Fruit fly (Drosophila melanogaster) whole organism, embryonic: ENCODE data around the gene pnt.

ENCODE experiments used
- CG10321 ChIP-seq: fragments of 200-800 bp; sonication (Bioruptor generic); IDR thresholded peaks from 2 replicates; pipeline ENCODE4 v1.3.6; 2022; ENCODE audit warnings: missing biosample characterization, missing genetic modification characterization
- CG10366 ChIP-seq: fragments of 200-800 bp; sonication (Bioruptor generic); IDR thresholded peaks from 2 replicates; pipeline ENCODE4 v1.3.6; 2022; ENCODE audit warnings: missing biosample characterization, missing genetic modification characterization
- CG11695 ChIP-seq: fragments of 200-800 bp; sonication (Bioruptor generic); IDR thresholded peaks from 3 replicates; pipeline ENCODE4 v1.3.6; 2022; ENCODE audit warnings: missing biosample characterization, missing genetic modification characterization
- CG13296 ChIP-seq: fragments of 200-800 bp; sonication (Bioruptor generic); optimal IDR thresholded peaks from 3 replicates; lab custom pipeline; 2018; ENCODE audit warnings: missing biosample characterization, mild to moderate bottlenecking, missing genetic modification characterization
- CG15601 ChIP-seq: fragments of 200-800 bp; sonication (Bioruptor generic); optimal IDR thresholded peaks from 3 replicates; lab custom pipeline; 2019; ENCODE audit warnings: missing biosample characterization, mild to moderate bottlenecking, missing genetic modification characterization, moderate library complexity
- CG17359 ChIP-seq: fragments of 200-800 bp; sonication (Bioruptor generic); optimal IDR thresholded peaks from 3 replicates; lab custom pipeline; 2018; ENCODE audit warnings: missing biosample characterization, mild to moderate bottlenecking, missing genetic modification characterization, moderate library complexity
- CG17385 ChIP-seq: fragments of 200-800 bp; sonication (Bioruptor generic); optimal IDR thresholded peaks from 3 replicates; lab custom pipeline; 2018; ENCODE audit warnings: missing biosample characterization, mild to moderate bottlenecking, missing genetic modification characterization
- CG18619 ChIP-seq: fragments of 200-800 bp; sonication (Bioruptor generic); optimal IDR thresholded peaks from 3 replicates; lab custom pipeline; 2017; ENCODE audit warnings: missing biosample characterization, mild to moderate bottlenecking, missing genetic modification characterization
- CG18764 ChIP-seq: fragments of 200-800 bp; sonication (Bioruptor generic); optimal IDR thresholded peaks from 3 replicates; lab custom pipeline; 2016; ENCODE audit warnings: missing biosample characterization, missing genetic modification characterization
- CG2199 ChIP-seq: fragments of 200-800 bp; sonication (Bioruptor generic); IDR thresholded peaks from 3 replicates; pipeline ENCODE4 v1.3.6; 2022; ENCODE audit warnings: missing biosample characterization, missing genetic modification characterization
- CG2678 ChIP-seq: fragments of 200-800 bp; sonication (Bioruptor generic); optimal IDR thresholded peaks from 3 replicates; lab custom pipeline; 2019; ENCODE audit warnings: missing biosample characterization, mild to moderate bottlenecking, missing genetic modification characterization, moderate library complexity
- CG3281 ChIP-seq: fragments of 200-800 bp; sonication (Bioruptor generic); optimal IDR thresholded peaks from 3 replicates; lab custom pipeline; 2017; ENCODE audit warnings: missing biosample characterization, mild to moderate bottlenecking, missing genetic modification characterization
- CG4360 ChIP-seq: fragments of 200-800 bp; sonication (Bioruptor generic); IDR thresholded peaks from 2 replicates; pipeline ENCODE4 v1.3.6; 2022; ENCODE audit warnings: missing biosample characterization, missing genetic modification characterization
- CG6175 ChIP-seq: fragments of 200-800 bp; sonication (Bioruptor generic); IDR thresholded peaks from 3 replicates; pipeline ENCODE4 v1.3.6; 2022; ENCODE audit warnings: missing biosample characterization, missing genetic modification characterization
- CG6791 ChIP-seq: fragments of 200-800 bp; sonication (Bioruptor generic); IDR thresholded peaks from 3 replicates; pipeline ENCODE4 v1.3.6; 2022; ENCODE audit warnings: missing biosample characterization, missing genetic modification characterization; ENCODE audit not compliant: partially characterized antibody
- CG8281 ChIP-seq: fragments of 200-800 bp; sonication (Bioruptor generic); optimal IDR thresholded peaks from 2 replicates; lab custom pipeline; 2018; ENCODE audit warnings: missing biosample characterization, mild to moderate bottlenecking, missing genetic modification characterization, moderate library complexity
- Camta ChIP-seq: fragments of 200-800 bp; sonication (Bioruptor generic); optimal IDR thresholded peaks from 2 replicates; lab custom pipeline; 2016; ENCODE audit warnings: missing biosample characterization, missing genetic modification characterization
- D ChIP-seq, 2 experiments: fragments of 200-800 bp in 1 of 2; fragments of >200 bp in 1 of 2; sonication (Bioruptor generic) in 1 of 2; optimal IDR thresholded peaks; 2 replicates in 1 of 2; 3 replicates in 1 of 2; lab custom pipeline; 2017; ENCODE audit warnings: mild to moderate bottlenecking in 1 of 2, missing biosample characterization in 1 of 2, missing genetic modification characterization in 1 of 2, missing genetic modification reagents in 1 of 2
- D19A ChIP-seq: fragments of 200-800 bp; optimal IDR thresholded peaks from 3 replicates; lab custom pipeline; 2019; ENCODE audit warnings: missing biosample characterization, mild to moderate bottlenecking, missing genetic modification characterization, moderate library complexity
- Dad ChIP-seq: fragments of 200-800 bp; sonication (Bioruptor generic); optimal IDR thresholded peaks from 3 replicates; lab custom pipeline; 2016; ENCODE audit warnings: missing biosample characterization, missing genetic modification characterization
- Dbx ChIP-seq: fragments of 200-800 bp; sonication (Bioruptor generic); IDR thresholded peaks from 3 replicates; pipeline ENCODE4 v1.3.6; 2022; ENCODE audit warnings: missing biosample characterization, missing genetic modification characterization
- Deaf1 ChIP-seq: fragments of 200-800 bp; optimal IDR thresholded peaks from 3 replicates; lab custom pipeline; 2019; ENCODE audit warnings: missing biosample characterization, mild to moderate bottlenecking, missing genetic modification characterization, moderate library complexity
- Doc2 ChIP-seq: fragments of 200-800 bp; sonication (Bioruptor generic); IDR thresholded peaks from 2 replicates; pipeline ENCODE4 v1.3.6; 2022; ENCODE audit warnings: missing biosample characterization, missing genetic modification characterization
- ERR ChIP-seq: fragments of 200-800 bp; sonication (Bioruptor generic); optimal IDR thresholded peaks from 2 replicates; lab custom pipeline; 2016; ENCODE audit warnings: missing biosample characterization, missing genetic modification characterization
- Eip74EF ChIP-seq, 2 experiments: fragments of 200-800 bp in 1 of 2; fragments of >200 bp in 1 of 2; sonication (Bioruptor generic) in 1 of 2; optimal IDR thresholded peaks; 2 replicates each; lab custom pipeline; 2017 to 2019; ENCODE audit warnings: missing biosample characterization in 2 of 2, missing genetic modification characterization in 2 of 2, mild to moderate bottlenecking in 1 of 2, moderate library complexity in 1 of 2
- HLHmδ ChIP-seq: fragments of 200-800 bp; sonication (Bioruptor generic); optimal IDR thresholded peaks from 2 replicates; lab custom pipeline; 2018; ENCODE audit warnings: missing biosample characterization, mild to moderate bottlenecking, missing genetic modification characterization, moderate library complexity
- Hmx ChIP-seq: fragments of 200-800 bp; sonication (Bioruptor generic); optimal IDR thresholded peaks from 2 replicates; lab custom pipeline; 2016; ENCODE audit warnings: missing biosample characterization, missing genetic modification characterization
- Mrtf ChIP-seq: fragments of 200-800 bp; sonication (Bioruptor generic); IDR thresholded peaks from 3 replicates; pipeline ENCODE4 v1.3.6; 2022; ENCODE audit warnings: missing biosample characterization, missing genetic modification characterization
- Scr ChIP-seq: fragments of 200-800 bp; sonication (Bioruptor generic); IDR thresholded peaks from 2 replicates; pipeline ENCODE4 v1.3.6; 2022; ENCODE audit warnings: missing biosample characterization, missing genetic modification characterization; ENCODE audit not compliant: partially characterized antibody
- Side ChIP-seq: fragments of 200-800 bp; sonication (Bioruptor generic); optimal IDR thresholded peaks from 2 replicates; lab custom pipeline; 2016; ENCODE audit warnings: missing biosample characterization, missing genetic modification characterization
- Vsx1 ChIP-seq: fragments of 200-800 bp; sonication (Bioruptor generic); optimal IDR thresholded peaks from 2 replicates; lab custom pipeline; 2017; ENCODE audit warnings: missing biosample characterization, mild to moderate bottlenecking, missing genetic modification characterization, missing genetic modification reagents
- abd-A ChIP-seq: fragments of 200-800 bp; sonication (Bioruptor generic); optimal IDR thresholded peaks from 3 replicates; lab custom pipeline; 2019; ENCODE audit warnings: missing biosample characterization, mild to moderate bottlenecking, missing genetic modification characterization, moderate library complexity
- chinmo ChIP-seq: fragments of 200-800 bp; sonication (Bioruptor generic); IDR thresholded peaks from 4 replicates; pipeline ENCODE4 v1.3.6; 2022; ENCODE audit warnings: missing biosample characterization, missing genetic modification characterization; ENCODE audit not compliant: partially characterized antibody
- ci ChIP-seq: fragments of 200-800 bp; sonication (Bioruptor generic); IDR thresholded peaks from 3 replicates; pipeline ENCODE4 v1.3.6; 2022; ENCODE audit warnings: missing biosample characterization, missing genetic modification characterization
- danr ChIP-seq: fragments of 200-800 bp; sonication (Bioruptor generic); IDR thresholded peaks from 2 replicates; pipeline ENCODE4 v1.3.6; 2022; ENCODE audit warnings: missing biosample characterization, missing genetic modification characterization
- disco-r ChIP-seq: fragments of 200-800 bp; sonication (Bioruptor generic); optimal IDR thresholded peaks from 2 replicates; lab custom pipeline; 2016; ENCODE audit warnings: missing biosample characterization, missing genetic modification characterization
- ewg ChIP-seq: fragments of 200-800 bp; sonication (Bioruptor generic); optimal IDR thresholded peaks from 3 replicates; lab custom pipeline; 2017; ENCODE audit warnings: mild to moderate bottlenecking, missing biosample characterization, missing genetic modification reagents, missing genetic modification characterization
- fd3F ChIP-seq: fragments of 200-800 bp; sonication (Bioruptor generic); optimal IDR thresholded peaks from 2 replicates; lab custom pipeline; 2018; ENCODE audit warnings: missing biosample characterization, mild to moderate bottlenecking, missing genetic modification characterization, moderate library complexity
- gce ChIP-seq: fragments of 200-800 bp; sonication (Bioruptor generic); IDR thresholded peaks from 3 replicates; pipeline ENCODE4 v1.3.6; 2022; ENCODE audit warnings: missing biosample characterization, missing genetic modification characterization
- hb ChIP-seq: fragments of 200-800 bp; sonication (Bioruptor generic); IDR thresholded peaks from 3 replicates; pipeline ENCODE4 v1.3.6; 2022; ENCODE audit warnings: missing biosample characterization, missing genetic modification characterization; ENCODE audit not compliant: partially characterized antibody
- mam ChIP-seq: fragments of 200-800 bp; sonication (Bioruptor generic); optimal IDR thresholded peaks from 3 replicates; lab custom pipeline; 2016; ENCODE audit warnings: missing biosample characterization, missing genetic modification characterization
- onecut ChIP-seq: fragments of 200-800 bp; sonication (Bioruptor generic); IDR thresholded peaks from 2 replicates; pipeline ENCODE4 v1.3.6; 2022; ENCODE audit warnings: missing biosample characterization, missing genetic modification characterization
- otp ChIP-seq: fragments of 200-800 bp; sonication (Bioruptor generic); IDR thresholded peaks from 3 replicates; pipeline ENCODE4, ENCODE4 v1.3.6; 2022; ENCODE audit warnings: missing biosample characterization, missing genetic modification characterization
- salm ChIP-seq: fragments of 200-800 bp; sonication (Bioruptor generic); optimal IDR thresholded peaks from 2 replicates; lab custom pipeline; 2018; ENCODE audit warnings: missing biosample characterization, mild to moderate bottlenecking, missing genetic modification characterization
- tin ChIP-seq: fragments of 200-800 bp; sonication (Bioruptor generic); optimal IDR thresholded peaks from 3 replicates; lab custom pipeline; 2016; ENCODE audit warnings: missing biosample characterization, missing genetic modification characterization
- tll ChIP-seq, 2 experiments: fragments of 200-800 bp in 1 of 2; fragments of >200 bp in 1 of 2; sonication (Bioruptor generic) in 1 of 2; optimal IDR thresholded peaks; 2 replicates each; lab custom pipeline; 2017 to 2019; ENCODE audit warnings: missing biosample characterization in 2 of 2, missing genetic modification characterization in 2 of 2, mild to moderate bottlenecking in 1 of 2, moderate library complexity in 1 of 2
- twi ChIP-seq: fragments of 200-800 bp; optimal IDR thresholded peaks from 2 replicates; lab custom pipeline; 2019; ENCODE audit warnings: missing biosample characterization, mild to moderate bottlenecking, missing genetic modification characterization, moderate library complexity
- zen ChIP-seq: fragments of 200-800 bp; sonication (Bioruptor generic); optimal IDR thresholded peaks from 3 replicates; lab custom pipeline; 2018; ENCODE audit warnings: missing biosample characterization, mild to moderate bottlenecking, missing genetic modification characterization, moderate library complexity

pnt gene

dm6 chr3R:23315630-23316029 lies 30.3 kb downstream of the pnt start (continued):
- TF ChIP-seq CG17359 (tag; lab: Kevin White, UChicago) = peak; percentile 10
- TF ChIP-seq, all 482 proteins: peak for 88

- TF ChIP-seq CG13296 (GFP tag; lab: Kevin White, UChicago) = no peak
- TF ChIP-seq danr (GFP tag; lab: Robert Waterston, UW) = no peak
- no peak for TF ChIP-seq gce (GFP tag; lab: Robert Waterston, UW)
- no peak for TF ChIP-seq Dbx (GFP tag; lab: Robert Waterston, UW)
- TF ChIP-seq CG4360 (GFP tag; lab: Robert Waterston, UW) = peak; percentile 98
- TF ChIP-seq zen (tag; lab: Kevin White, UChicago) = peak; percentile 49
- TF ChIP-seq Doc2 = no peak
- TF ChIP-seq tll (GFP tag; optimal IDR thresholded peaks at IDR 0.05; lab: Kevin White, UChicago) = peak in 1 of 2 experiments; percentile 90
- no peak for TF ChIP-seq otp (GFP tag; lab: Robert Waterston, UW)
- TF ChIP-seq Eip74EF (GFP tag; optimal IDR thresholded peaks at IDR 0.05; lab: Kevin White, UChicago) = no peak
- TF ChIP-seq CG2678 (tag; lab: Kevin White, UChicago) = no peak
- TF ChIP-seq CG3281 = no peak
- no peak for TF ChIP-seq CG15601 (tag; lab: Kevin White, UChicago)
- TF ChIP-seq D (optimal IDR thresholded peaks at IDR 0.05; lab: Kevin White, UChicago) = peak; percentile 89
- TF ChIP-seq D (GFP tag; optimal IDR thresholded peaks at IDR 0.05; lab: Kevin White, UChicago) = no peak
- no peak for TF ChIP-seq CG8281 (tag; lab: Kevin White, UChicago)
- TF ChIP-seq Dad = no peak
- no peak for TF ChIP-seq Scr (GFP tag; lab: Robert Waterston, UW)
- TF ChIP-seq Hmx (GFP tag; lab: Kevin White, UChicago) = no peak
- peak; percentile 50; the same call in 1 of the 4 replicates for TF ChIP-seq chinmo (GFP tag; lab: Robert Waterston, UW)
- TF ChIP-seq abd-A (tag; lab: Kevin White, UChicago) = peak; percentile 4
- no peak for TF ChIP-seq hb (GFP tag; lab: Robert Waterston, UW)
- no peak for TF ChIP-seq CG10366 (GFP tag; lab: Robert Waterston, UW)
- TF ChIP-seq Deaf1 (tag; lab: Kevin White, UChicago) = peak; percentile 35
- no peak for TF ChIP-seq tin (GFP tag; lab: Kevin White, UChicago)
- 0 out of 3 replicates have a peak, but pooled peaks have one; percentile 19 for TF ChIP-seq CG2199
- no peak for TF ChIP-seq CG6175 (GFP tag; lab: Robert Waterston, UW)
- no peak for TF ChIP-seq salm
- TF ChIP-seq ewg = no peak
- no peak for TF ChIP-seq mam
- TF ChIP-seq ERR = no peak
- TF ChIP-seq CG10321 (GFP tag; lab: Robert Waterston, UW) = no peak
- peak; percentile 62 for TF ChIP-seq CG17385 (GFP tag; lab: Kevin White, UChicago)
- TF ChIP-seq onecut = no peak
- TF ChIP-seq HLHmδ = no peak
- TF ChIP-seq D19A (tag; lab: Kevin White, UChicago) = no peak
- TF ChIP-seq Mrtf (GFP tag; lab: Robert Waterston, UW) = no peak
- TF ChIP-seq CG18619 (GFP tag; lab: Kevin White, UChicago) = no peak
- TF ChIP-seq twi (tag; lab: Kevin White, UChicago) = peak; percentile 5
- no peak for TF ChIP-seq CG18764
- TF ChIP-seq disco-r (GFP tag; lab: Kevin White, UChicago) = no peak
- no peak for TF ChIP-seq Vsx1 (GFP tag; lab: Kevin White, UChicago)
- no peak for TF ChIP-seq ci (GFP tag; lab: Robert Waterston, UW)
- TF ChIP-seq Side (GFP tag; lab: Kevin White, UChicago) = no peak
- no peak for TF ChIP-seq CG11695 (GFP tag; lab: Robert Waterston, UW)
- TF ChIP-seq CG6791 (GFP tag; lab: Robert Waterston, UW) = no peak
- no peak for TF ChIP-seq Camta (GFP tag; lab: Kevin White, UChicago)
- TF ChIP-seq fd3F (GFP tag; lab: Kevin White, UChicago) = no peak
Observed at dm6 chr3R:23315221-23315620, 30.7 kb downstream of the pnt start.
